Worm (Caenorhabditis elegans) whole organism, mixed stage, embryonic: Measurements from ENCODE around the gene sre-6.

ENCODE experiments used
- M03D4.4 ChIP-seq: sonication (generic microtip); optimal IDR thresholded peaks from 2 replicates; lab custom pipeline; 2017; ENCODE audit warnings: mild to moderate bottlenecking, missing genetic modification characterization, missing compliant biosample characterization
- bed-3 ChIP-seq: fragments of 200-800 bp; sonication (Bioruptor generic); optimal IDR thresholded peaks from 3 replicates; lab custom pipeline; 2018; ENCODE audit warnings: mild to moderate bottlenecking, missing genetic modification characterization, moderate library complexity, missing compliant biosample characterization
- blmp-1 ChIP-seq: fragments of 150-350 bp; optimal IDR thresholded peaks from 2 replicates; lab custom pipeline; 2014; ENCODE audit warnings: missing biosample characterization, missing genetic modification characterization
- ceh-39 ChIP-seq: fragments of 150-350 bp; optimal IDR thresholded peaks from 2 replicates; lab custom pipeline; 2014; ENCODE audit warnings: missing biosample characterization, missing genetic modification characterization
- ceh-43 ChIP-seq: fragments of 200-800 bp; sonication (Bioruptor generic); optimal IDR thresholded peaks from 2 replicates; lab custom pipeline; 2018; ENCODE audit warnings: mild to moderate bottlenecking, missing genetic modification characterization, moderate library complexity, missing compliant biosample characterization
- ceh-83 ChIP-seq: fragments of 200-800 bp; sonication (Bioruptor generic); optimal IDR thresholded peaks from 2 replicates; lab custom pipeline; 2018; ENCODE audit warnings: mild to moderate bottlenecking, missing genetic modification characterization, missing compliant biosample characterization
- ces-1 ChIP-seq: fragments of 150-350 bp; optimal IDR thresholded peaks from 2 replicates; lab custom pipeline; 2014; ENCODE audit warnings: missing biosample characterization, missing genetic modification reagents, missing genetic modification characterization
- cnd-1 ChIP-seq: fragments of 200-800 bp; sonication (Bioruptor generic); optimal IDR thresholded peaks from 2 replicates; lab custom pipeline; 2018; ENCODE audit warnings: mild to moderate bottlenecking, missing genetic modification characterization, missing compliant biosample characterization
- drap-1 ChIP-seq: fragments of 200-800 bp; sonication (Bioruptor generic); optimal IDR thresholded peaks from 3 replicates; lab custom pipeline; 2018; ENCODE audit warnings: mild to moderate bottlenecking, missing genetic modification characterization, missing compliant biosample characterization
- elt-1 ChIP-seq: sonication (generic microtip); optimal IDR thresholded peaks from 2 replicates; lab custom pipeline; 2017; ENCODE audit warnings: missing genetic modification characterization, mild to moderate bottlenecking, missing compliant biosample characterization, antibody characterized with exemption, moderate library complexity, borderline replicate concordance; ENCODE audit not compliant: insufficient read depth
- elt-3 ChIP-seq: fragments of 150-350 bp; optimal IDR thresholded peaks from 2 replicates; lab custom pipeline; 2014; ENCODE audit warnings: missing biosample characterization, missing genetic modification characterization
- flh-1 ChIP-seq: fragments of 200-800 bp; sonication (Bioruptor generic); optimal IDR thresholded peaks from 2 replicates; lab custom pipeline; 2018; ENCODE audit warnings: mild to moderate bottlenecking, missing genetic modification characterization, moderate library complexity, missing compliant biosample characterization
- ham-2 ChIP-seq: fragments of 200-800 bp; sonication (Bioruptor generic); optimal IDR thresholded peaks from 2 replicates; lab custom pipeline; 2018; ENCODE audit warnings: mild to moderate bottlenecking, missing genetic modification characterization, missing compliant biosample characterization
- hlh-1 ChIP-seq: fragments of 150-350 bp; optimal IDR thresholded peaks from 2 replicates; lab custom pipeline; 2014; ENCODE audit warnings: missing biosample characterization, missing genetic modification reagents, missing genetic modification characterization
- lin-13 ChIP-seq: fragments of 150-350 bp; optimal IDR thresholded peaks from 2 replicates; lab custom pipeline; 2014; ENCODE audit warnings: missing biosample characterization, missing genetic modification characterization
- lin-32 ChIP-seq: fragments of 200-800 bp; sonication (Bioruptor generic); optimal IDR thresholded peaks from 2 replicates; lab custom pipeline; 2018; ENCODE audit warnings: mild to moderate bottlenecking, missing genetic modification characterization, missing compliant biosample characterization
- lsy-2 ChIP-seq: fragments of 150-350 bp; optimal IDR thresholded peaks from 2 replicates; lab custom pipeline; 2014; ENCODE audit warnings: missing biosample characterization, missing genetic modification characterization
- mab-5 ChIP-seq: fragments of 150-350 bp; optimal IDR thresholded peaks from 2 replicates; lab custom pipeline; 2014; ENCODE audit warnings: missing biosample characterization, missing genetic modification characterization
- mep-1 ChIP-seq: fragments of 150-350 bp; optimal IDR thresholded peaks from 2 replicates; lab custom pipeline; 2017; ENCODE audit warnings: missing biosample characterization, missing genetic modification reagents, missing genetic modification characterization, inconsistent platforms
- mls-2 ChIP-seq: sonication (generic microtip); optimal IDR thresholded peaks from 2 replicates; lab custom pipeline; 2016; ENCODE audit warnings: mild to moderate bottlenecking, missing genetic modification characterization, moderate library complexity, missing compliant biosample characterization
- nhr-12 ChIP-seq: fragments of 150-350 bp; optimal IDR thresholded peaks from 2 replicates; lab custom pipeline; 2014; ENCODE audit warnings: missing biosample characterization, missing genetic modification characterization
- nhr-2 ChIP-seq: fragments of 150-350 bp; optimal IDR thresholded peaks from 2 replicates; lab custom pipeline; 2014; ENCODE audit warnings: missing biosample characterization, missing genetic modification characterization
- nhr-237 ChIP-seq: fragments of 150-350 bp; optimal IDR thresholded peaks from 2 replicates; lab custom pipeline; 2014; ENCODE audit warnings: missing biosample characterization, missing genetic modification characterization
- nhr-28 ChIP-seq: fragments of 150-350 bp; optimal IDR thresholded peaks from 2 replicates; lab custom pipeline; 2014; ENCODE audit warnings: missing biosample characterization, missing genetic modification characterization
- nhr-76 ChIP-seq: sonication (generic microtip); optimal IDR thresholded peaks from 2 replicates; lab custom pipeline; 2017; ENCODE audit warnings: missing biosample characterization, missing genetic modification characterization
- pha-4 ChIP-seq: fragments of 150-350 bp; optimal IDR thresholded peaks from 2 replicates; lab custom pipeline; 2018; ENCODE audit warnings: missing biosample characterization, missing genetic modification reagents, missing genetic modification characterization
- sem-2 ChIP-seq: fragments of 200-800 bp; sonication (Bioruptor generic); optimal IDR thresholded peaks from 2 replicates; lab custom pipeline; 2018; ENCODE audit warnings: mild to moderate bottlenecking, missing genetic modification characterization, missing compliant biosample characterization
- snpc-4 ChIP-seq: fragments of 150-350 bp; optimal IDR thresholded peaks from 2 replicates; lab custom pipeline; 2014; ENCODE audit warnings: missing biosample characterization, missing genetic modification characterization
- sptf-1 ChIP-seq: sonication (generic microtip); optimal IDR thresholded peaks from 2 replicates; lab custom pipeline; 2017; ENCODE audit warnings: mild to moderate bottlenecking, missing genetic modification characterization, moderate library complexity, missing compliant biosample characterization
- tbx-8 ChIP-seq: fragments of 200-800 bp; sonication (Bioruptor generic); optimal IDR thresholded peaks from 2 replicates; lab custom pipeline; 2018; ENCODE audit warnings: mild to moderate bottlenecking, missing genetic modification characterization, moderate library complexity, missing compliant biosample characterization
- unc-120 ChIP-seq: sonication (generic microtip); optimal IDR thresholded peaks from 2 replicates; lab custom pipeline; 2017; ENCODE audit warnings: missing genetic modification characterization, missing compliant biosample characterization; ENCODE audit not compliant: poor library complexity, severe bottlenecking
- unc-39 ChIP-seq: fragments of 150-350 bp; optimal IDR thresholded peaks from 2 replicates; lab custom pipeline; 2014; ENCODE audit warnings: missing biosample characterization, missing genetic modification characterization
- unc-62 ChIP-seq: fragments of 150-350 bp; optimal IDR thresholded peaks from 2 replicates; lab custom pipeline; 2014; ENCODE audit warnings: missing biosample characterization, missing genetic modification reagents, missing genetic modification characterization
- zip-8 ChIP-seq: fragments of 150-350 bp; optimal IDR thresholded peaks from 2 replicates; lab custom pipeline; 2014; ENCODE audit warnings: missing biosample characterization, missing genetic modification characterization
- ztf-11 ChIP-seq: fragments of 150-350 bp; optimal IDR thresholded peaks from 2 replicates; lab custom pipeline; 2014; ENCODE audit warnings: missing biosample characterization, missing genetic modification characterization

sre-6 gene

ce11 chrV:10762695-10763094 is at the start of gene sre-6:
Gene sre-6 (minus strand): TSS chrV:10762795.
- TF ChIP-seq sem-2 (GFP tag; lab: Kevin White, UChicago) = no peak
- no peak for TF ChIP-seq elt-1 (tag; lab: Kevin White, UChicago)
- TF ChIP-seq unc-120 (tag; lab: Kevin White, UChicago) = no peak
- TF ChIP-seq tbx-8 (GFP tag; lab: Kevin White, UChicago) = no peak

- TF ChIP-seq nhr-76 (tag; lab: Kevin White, UChicago) = no peak
- TF ChIP-seq lsy-2 = no peak
- no peak for TF ChIP-seq M03D4.4 (tag; lab: Kevin White, UChicago)
- no peak for TF ChIP-seq unc-39 (tag; lab: Kevin White, UChicago)
- no peak for TF ChIP-seq bed-3
- TF ChIP-seq pha-4 (tag; lab: Kevin White, UChicago) = no peak
- TF ChIP-seq flh-1 = no peak
- TF ChIP-seq unc-120 (tag; lab: Kevin White, UChicago) = no peak
- no peak for TF ChIP-seq cnd-1 (tag; lab: Kevin White, UChicago)
- no peak for TF ChIP-seq nhr-28 (tag; lab: Kevin White, UChicago)
- no peak for TF ChIP-seq elt-3 (tag; lab: Kevin White, UChicago)
- TF ChIP-seq lin-13 = no peak
- TF ChIP-seq ceh-39 = no peak
- no peak for TF ChIP-seq lin-32 (GFP tag; lab: Kevin White, UChicago)
- TF ChIP-seq mab-5 (tag; lab: Kevin White, UChicago) = no peak
- no peak for TF ChIP-seq nhr-2 (tag; lab: Kevin White, UChicago)
- TF ChIP-seq zip-8 = no peak
- TF ChIP-seq, all 35 proteins: peak for 0
These were observed 49.2 kb upstream of the sre-6 start, which contains the start of gene C29A12.22 for ce11 chrV:10811763-10812162. Gene C29A12.22 (plus strand): TSS chrV:10812063.

ce11 chrV:10807862-10808327 is 45.3 kb upstream of the sre-6 start, which contains the start of gene plrg-1:
Gene plrg-1 (minus strand): TSS chrV:10807912.
- TF ChIP-seq sem-2 (GFP tag; lab: Kevin White, UChicago) = peak; percentile 47
- TF ChIP-seq lin-32 (GFP tag; lab: Kevin White, UChicago) = peak; percentile 79
- peak; percentile 79 for TF ChIP-seq nhr-237 (tag; lab: Kevin White, UChicago)
- TF ChIP-seq unc-120 (tag; lab: Kevin White, UChicago) = peak; percentile 80
- TF ChIP-seq ceh-83 = peak; percentile 48
- peak; percentile 90 for TF ChIP-seq ham-2 (GFP tag; lab: Kevin White, UChicago)
- TF ChIP-seq sptf-1 (tag; lab: Kevin White, UChicago) = peak; percentile 94
- no peak for TF ChIP-seq elt-3 (tag; lab: Kevin White, UChicago)
- TF ChIP-seq mep-1 (tag; lab: Kevin White, UChicago) = peak; percentile 94
- TF ChIP-seq zip-8 = no peak
- peak; percentile 89 for TF ChIP-seq cnd-1 (tag; lab: Kevin White, UChicago)
- peak; percentile 33 for TF ChIP-seq elt-1 (tag; lab: Kevin White, UChicago)
- TF ChIP-seq mls-2 (tag; lab: Kevin White, UChicago) = peak; percentile 93
- TF ChIP-seq ceh-39 = peak; percentile 1
- TF ChIP-seq nhr-28 (tag; lab: Kevin White, UChicago) = no peak
- TF ChIP-seq nhr-76 (tag; lab: Kevin White, UChicago) = peak; percentile 78
- peak; percentile 25 for TF ChIP-seq unc-62 (GFP tag; lab: Kevin White, UChicago)
- TF ChIP-seq nhr-12 (tag; lab: Kevin White, UChicago) = peak; percentile 77
- peak; percentile 11 for TF ChIP-seq blmp-1 (tag; lab: Kevin White, UChicago)
- TF ChIP-seq ztf-11 = peak; percentile 93
- peak; percentile 89 for TF ChIP-seq lin-13
- TF ChIP-seq drap-1 (GFP tag; lab: Kevin White, UChicago) = peak; percentile 90
- peak; percentile 76 for TF ChIP-seq mab-5 (tag; lab: Kevin White, UChicago)
- peak; percentile 67 for TF ChIP-seq bed-3
- no peak for TF ChIP-seq snpc-4 (tag; lab: Kevin White, UChicago)
- TF ChIP-seq ces-1 (GFP tag; lab: Kevin White, UChicago) = peak; percentile 74
- peak; percentile 76 for TF ChIP-seq lsy-2
- TF ChIP-seq M03D4.4 (tag; lab: Kevin White, UChicago) = peak; percentile 88
- peak; percentile 95 for TF ChIP-seq pha-4 (tag; lab: Kevin White, UChicago)
- TF ChIP-seq tbx-8 (GFP tag; lab: Kevin White, UChicago) = no peak
- TF ChIP-seq unc-39 (tag; lab: Kevin White, UChicago) = peak; percentile 49
- peak; percentile 58 for TF ChIP-seq flh-1
- peak; percentile 88 for TF ChIP-seq ceh-43 (GFP tag; lab: Kevin White, UChicago)
- peak; percentile 71 for TF ChIP-seq hlh-1 (tag; lab: Kevin White, UChicago)
- peak; percentile 40 for TF ChIP-seq nhr-2 (tag; lab: Kevin White, UChicago)
- TF ChIP-seq, all 35 proteins: peak for 30
